Fruit fly (Drosophila melanogaster) whole organism, embryonic: ENCODE measurements around the gene nonA.

Experiments
- Asciz ChIP-seq: fragments of 200-800 bp; sonication (Bioruptor generic); optimal IDR thresholded peaks from 2 replicates; lab custom pipeline; 2017; ENCODE audit warnings: missing biosample characterization, mild to moderate bottlenecking, missing genetic modification characterization, missing genetic modification reagents
- B-H2 ChIP-seq: fragments of 200-800 bp; sonication (Bioruptor generic); optimal IDR thresholded peaks from 2 replicates; lab custom pipeline; 2018; ENCODE audit warnings: missing biosample characterization, mild to moderate bottlenecking, missing genetic modification characterization
- BtbVII ChIP-seq: fragments of 200-800 bp; sonication (Bioruptor generic); optimal IDR thresholded peaks from 3 replicates; lab custom pipeline; 2017; ENCODE audit warnings: missing biosample characterization, mild to moderate bottlenecking, missing genetic modification characterization
- CG10267 ChIP-seq: fragments of 200-800 bp; sonication (Bioruptor generic); optimal IDR thresholded peaks from 2 replicates; lab custom pipeline; 2018; ENCODE audit warnings: missing biosample characterization, mild to moderate bottlenecking, missing genetic modification characterization, moderate library complexity
- CG11560 ChIP-seq: fragments of 200-800 bp; sonication (Bioruptor generic); IDR thresholded peaks from 3 replicates; pipeline ENCODE4 v1.3.6; 2022; ENCODE audit warnings: missing biosample characterization, missing genetic modification characterization
- CG12769 ChIP-seq: fragments of 200-800 bp; sonication (Bioruptor generic); optimal IDR thresholded peaks from 2 replicates; lab custom pipeline; 2019; ENCODE audit warnings: missing biosample characterization, mild to moderate bottlenecking, missing genetic modification characterization, moderate library complexity
- CG13296 ChIP-seq: fragments of 200-800 bp; sonication (Bioruptor generic); optimal IDR thresholded peaks from 3 replicates; lab custom pipeline; 2018; ENCODE audit warnings: missing biosample characterization, mild to moderate bottlenecking, missing genetic modification characterization
- CG17359 ChIP-seq: fragments of 200-800 bp; sonication (Bioruptor generic); optimal IDR thresholded peaks from 3 replicates; lab custom pipeline; 2018; ENCODE audit warnings: missing biosample characterization, mild to moderate bottlenecking, missing genetic modification characterization, moderate library complexity
- CG1792 ChIP-seq: fragments of 200-800 bp; sonication (Bioruptor generic); optimal IDR thresholded peaks from 2 replicates; lab custom pipeline; 2016; ENCODE audit warnings: missing biosample characterization, missing genetic modification characterization
- CG18262 ChIP-seq: fragments of 200-800 bp; optimal IDR thresholded peaks from 3 replicates; lab custom pipeline; 2019; ENCODE audit warnings: missing biosample characterization, mild to moderate bottlenecking, missing genetic modification characterization, moderate library complexity
- CG18599 ChIP-seq: fragments of 200-800 bp; sonication (Bioruptor generic); optimal IDR thresholded peaks from 3 replicates; lab custom pipeline; 2017; ENCODE audit warnings: missing biosample characterization, missing genetic modification characterization, mild to moderate bottlenecking, moderate library complexity, missing genetic modification reagents
- CG2678 ChIP-seq: fragments of 200-800 bp; sonication (Bioruptor generic); optimal IDR thresholded peaks from 3 replicates; lab custom pipeline; 2019; ENCODE audit warnings: missing biosample characterization, mild to moderate bottlenecking, missing genetic modification characterization, moderate library complexity
- CG3281 ChIP-seq: fragments of 200-800 bp; sonication (Bioruptor generic); optimal IDR thresholded peaks from 3 replicates; lab custom pipeline; 2017; ENCODE audit warnings: missing biosample characterization, mild to moderate bottlenecking, missing genetic modification characterization
- CG4707 ChIP-seq: fragments of 200-800 bp; sonication (Bioruptor generic); optimal IDR thresholded peaks from 2 replicates; lab custom pipeline; 2018; ENCODE audit warnings: missing biosample characterization, mild to moderate bottlenecking, missing genetic modification characterization, moderate library complexity
- CG6654 ChIP-seq: fragments of 200-800 bp; sonication (Bioruptor generic); optimal IDR thresholded peaks from 2 replicates; lab custom pipeline; 2017; ENCODE audit warnings: missing biosample characterization, mild to moderate bottlenecking, missing genetic modification characterization
- CG6765 ChIP-seq: fragments of 200-800 bp; sonication (Bioruptor generic); optimal IDR thresholded peaks from 3 replicates; lab custom pipeline; 2017; ENCODE audit warnings: missing biosample characterization, mild to moderate bottlenecking, missing genetic modification characterization
- CG7963 ChIP-seq: fragments of 200-800 bp; sonication (Bioruptor generic); IDR thresholded peaks from 3 replicates; pipeline ENCODE4 v1.3.6; 2022; ENCODE audit warnings: missing biosample characterization, missing genetic modification characterization; ENCODE audit not compliant: partially characterized antibody
- CG8765 ChIP-seq: fragments of 200-800 bp; sonication (Bioruptor generic); IDR thresholded peaks from 2 replicates; pipeline ENCODE4 v1.3.6; 2022; ENCODE audit warnings: missing biosample characterization, missing genetic modification characterization
- Chrac-16 ChIP-seq: fragments of 200-800 bp; sonication (Bioruptor generic); optimal IDR thresholded peaks from 3 replicates; lab custom pipeline; 2016; ENCODE audit warnings: missing biosample characterization, missing genetic modification characterization
- D19B ChIP-seq: fragments of 200-800 bp; sonication (Bioruptor generic); optimal IDR thresholded peaks from 2 replicates; lab custom pipeline; 2017; ENCODE audit warnings: missing biosample characterization, mild to moderate bottlenecking, missing genetic modification characterization
- Dad ChIP-seq: fragments of 200-800 bp; sonication (Bioruptor generic); optimal IDR thresholded peaks from 3 replicates; lab custom pipeline; 2016; ENCODE audit warnings: missing biosample characterization, missing genetic modification characterization
- HLH54F ChIP-seq: fragments of 200-800 bp; sonication (Bioruptor generic); optimal IDR thresholded peaks from 3 replicates; lab custom pipeline; 2016; ENCODE audit warnings: missing biosample characterization, missing genetic modification characterization
- Med ChIP-seq: fragments of 200-800 bp; sonication (Bioruptor generic); peaks from one replicate; lab custom pipeline; 2016; ENCODE audit warnings: missing biosample characterization, missing genetic modification characterization, mild to moderate bottlenecking, inconsistent platforms, moderate library complexity
- Meics ChIP-seq: fragments of 200-800 bp; sonication (Bioruptor generic); optimal IDR thresholded peaks from 2 replicates; lab custom pipeline; 2017; ENCODE audit warnings: missing biosample characterization, mild to moderate bottlenecking, missing genetic modification characterization
- Mrtf ChIP-seq: fragments of 200-800 bp; sonication (Bioruptor generic); IDR thresholded peaks from 3 replicates; pipeline ENCODE4 v1.3.6; 2022; ENCODE audit warnings: missing biosample characterization, missing genetic modification characterization
- PHDP ChIP-seq: fragments of 200-800 bp; sonication (Bioruptor generic); optimal IDR thresholded peaks from 3 replicates; lab custom pipeline; 2018; ENCODE audit warnings: missing biosample characterization, mild to moderate bottlenecking, missing genetic modification characterization, moderate library complexity
- Pdp1 ChIP-seq, 2 experiments: fragments of 200-800 bp; sonication (Bioruptor generic); optimal IDR thresholded peaks; 3 replicates each; lab custom pipeline; 2016; ENCODE audit warnings: missing biosample characterization in 2 of 2, missing genetic modification characterization in 2 of 2, mild to moderate bottlenecking in 1 of 2, moderate library complexity in 1 of 2
- Six4 ChIP-seq: fragments of 200-800 bp; sonication (Bioruptor generic); optimal IDR thresholded peaks from 2 replicates; lab custom pipeline; 2016; ENCODE audit warnings: missing biosample characterization, missing genetic modification characterization
- Sry-β ChIP-seq: fragments of 200-800 bp; sonication (Bioruptor generic); optimal IDR thresholded peaks from 2 replicates; lab custom pipeline; 2018; ENCODE audit warnings: missing biosample characterization, mild to moderate bottlenecking, missing genetic modification characterization, moderate library complexity
- Stat92E ChIP-seq, 3 experiments: fragments of >200 bp in 2 of 3; fragments of 200-800 bp in 1 of 3; sonication (Bioruptor generic) in 1 of 3; optimal IDR thresholded peaks; 2 replicates each; lab custom pipeline; 2017 to 2019; ENCODE audit warnings: missing biosample characterization in 3 of 3, missing genetic modification characterization in 3 of 3, mild to moderate bottlenecking in 1 of 3, moderate library complexity in 1 of 3
- ap ChIP-seq: fragments of 200-800 bp; sonication (Bioruptor generic); IDR thresholded peaks from 2 replicates; pipeline ENCODE4 v1.3.6; 2022; ENCODE audit warnings: missing biosample characterization, missing genetic modification characterization
- cas ChIP-seq: fragments of 200-800 bp; sonication (Bioruptor generic); IDR thresholded peaks from 2 replicates; pipeline ENCODE4 v1.3.6; 2022; ENCODE audit warnings: missing biosample characterization, missing genetic modification characterization
- fd3F ChIP-seq: fragments of 200-800 bp; sonication (Bioruptor generic); optimal IDR thresholded peaks from 2 replicates; lab custom pipeline; 2018; ENCODE audit warnings: missing biosample characterization, mild to moderate bottlenecking, missing genetic modification characterization, moderate library complexity
- gcm ChIP-seq: fragments of 200-800 bp; sonication (Bioruptor generic); optimal IDR thresholded peaks from 2 replicates; lab custom pipeline; 2019; ENCODE audit warnings: missing biosample characterization, mild to moderate bottlenecking, missing genetic modification characterization, moderate library complexity
- gcm2 ChIP-seq: fragments of 200-800 bp; sonication (Bioruptor generic); optimal IDR thresholded peaks from 2 replicates; lab custom pipeline; 2016; ENCODE audit warnings: missing biosample characterization, missing genetic modification characterization
- gsb ChIP-seq: fragments of 200-800 bp; sonication (Bioruptor generic); IDR thresholded peaks from 2 replicates; pipeline ENCODE4 v1.3.6; 2022; ENCODE audit warnings: missing biosample characterization, missing genetic modification characterization
- jigr1 ChIP-seq: fragments of 200-800 bp; sonication (Bioruptor generic); IDR thresholded peaks from 3 replicates; pipeline ENCODE4 v1.3.6; 2022; ENCODE audit warnings: missing biosample characterization, missing genetic modification characterization
- knrl ChIP-seq: fragments of 200-800 bp; sonication (Bioruptor generic); IDR thresholded peaks from 3 replicates; pipeline ENCODE4 v1.3.6; 2022; ENCODE audit warnings: missing biosample characterization, missing genetic modification characterization; ENCODE audit not compliant: partially characterized antibody
- mirr ChIP-seq: fragments of 200-800 bp; sonication (Bioruptor generic); optimal IDR thresholded peaks from 3 replicates; lab custom pipeline; 2018; ENCODE audit warnings: missing biosample characterization, mild to moderate bottlenecking, missing genetic modification characterization
- pho ChIP-seq: fragments of 200-800 bp; sonication (Bioruptor generic); optimal IDR thresholded peaks from 2 replicates; lab custom pipeline; 2016; ENCODE audit warnings: missing biosample characterization, missing genetic modification characterization
- sd ChIP-seq: fragments of 200-800 bp; sonication (Bioruptor generic); optimal IDR thresholded peaks from 3 replicates; lab custom pipeline; 2018; ENCODE audit warnings: missing biosample characterization, mild to moderate bottlenecking, missing genetic modification characterization, moderate library complexity
- slbo ChIP-seq: fragments of 200-800 bp; sonication (Bioruptor generic); IDR thresholded peaks from 2 replicates; pipeline ENCODE4 v1.3.6; 2022; ENCODE audit warnings: missing biosample characterization, missing genetic modification characterization
- sqz ChIP-seq: fragments of 200-800 bp; sonication (Bioruptor generic); optimal IDR thresholded peaks from 3 replicates; lab custom pipeline; 2018; ENCODE audit warnings: missing biosample characterization, mild to moderate bottlenecking, missing genetic modification characterization
- unpg ChIP-seq: fragments of 200-800 bp; sonication (Bioruptor generic); optimal IDR thresholded peaks from 3 replicates; lab custom pipeline; 2018; ENCODE audit warnings: missing biosample characterization, mild to moderate bottlenecking, missing genetic modification characterization, moderate library complexity
- wdn ChIP-seq: fragments of 200-800 bp; sonication (Bioruptor generic); IDR thresholded peaks from 2 replicates; pipeline ENCODE4 v1.3.6; 2022; ENCODE audit warnings: missing biosample characterization, missing genetic modification characterization
- wek ChIP-seq: fragments of 200-800 bp; sonication (Bioruptor generic); optimal IDR thresholded peaks from 3 replicates; lab custom pipeline; 2018; ENCODE audit warnings: missing biosample characterization, mild to moderate bottlenecking, missing genetic modification characterization, moderate library complexity
- wor ChIP-seq: fragments of 200-800 bp; sonication (Bioruptor generic); IDR thresholded peaks from 2 replicates; pipeline ENCODE4 v1.3.6; 2022; ENCODE audit warnings: missing biosample characterization, missing genetic modification characterization

The nonA gene

DNA sequence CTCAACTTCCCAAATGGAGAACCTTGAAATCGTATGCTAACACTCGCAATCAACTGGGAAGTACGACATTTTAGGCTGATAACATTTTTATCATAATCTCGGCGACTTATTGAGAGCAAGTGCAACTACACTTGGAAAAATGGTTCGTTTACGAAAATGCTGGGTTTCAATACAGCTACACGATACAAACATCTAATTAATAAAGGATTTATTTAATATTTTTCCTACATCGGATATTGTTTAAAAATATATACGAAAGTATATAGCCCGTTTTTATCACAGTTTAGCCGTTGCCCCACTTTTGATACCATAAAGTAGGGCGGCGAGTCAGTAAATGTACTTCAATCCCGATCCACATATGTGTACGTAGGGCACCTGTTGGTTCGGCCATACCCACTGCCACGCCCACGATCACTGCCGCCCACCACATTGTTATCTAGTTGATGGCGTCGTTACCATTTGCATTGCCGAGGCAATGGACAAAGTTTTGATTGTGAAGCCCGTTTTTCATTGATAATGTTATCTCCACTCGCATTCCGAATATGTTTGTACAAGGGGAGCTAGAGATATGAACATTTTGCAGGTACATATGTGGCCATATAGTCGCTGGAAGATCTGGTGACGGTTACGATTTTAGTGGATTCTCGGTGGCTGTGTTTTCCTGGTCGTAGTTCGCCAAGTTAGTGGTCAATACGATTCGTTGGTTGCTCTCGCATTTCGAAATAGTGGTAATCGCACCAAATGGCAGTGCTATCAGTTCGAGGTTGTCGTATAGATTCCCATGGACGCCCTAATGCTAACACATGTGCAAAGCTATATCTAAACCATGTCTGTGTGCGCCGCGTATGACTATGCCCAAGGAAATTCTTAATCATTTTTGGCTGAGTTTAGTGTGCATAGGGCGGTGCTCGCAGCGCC, 53.3 kb downstream of the nonA start, which contains the start of gene Traf-like (continued):
- TF ChIP-seq B-H2 (GFP tag; lab: Kevin White, UChicago) (no peak), sd (tag; lab: Kevin White, UChicago) (peak; percentile 96), CG1792 (no peak), CG8765 (GFP tag; lab: Robert Waterston, UW) (no peak), HLH54F (GFP tag; lab: Kevin White, UChicago) (no peak)

DNA sequence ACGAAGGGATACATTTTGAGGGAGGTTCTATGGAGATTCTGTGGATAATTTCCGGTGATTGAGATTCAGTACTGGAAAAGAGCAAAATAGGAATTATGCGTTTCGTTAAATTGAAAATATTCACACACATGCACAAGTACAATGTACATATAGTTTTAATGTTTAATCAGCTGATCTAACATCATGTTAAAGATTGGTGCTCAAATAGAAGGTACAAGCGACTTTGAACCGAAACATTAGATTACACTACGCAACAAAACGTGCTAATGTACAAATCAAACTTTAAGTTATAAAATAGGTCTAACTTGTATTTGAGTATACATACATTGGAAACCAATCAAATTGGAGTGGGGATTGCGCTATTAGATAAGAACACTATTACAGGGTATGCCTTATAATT, 58.7 kb downstream of the nonA start:
- no peak for TF ChIP-seq knrl (GFP tag; lab: Robert Waterston, UW)
- no peak for TF ChIP-seq CG10267 (tag; lab: Kevin White, UChicago)
- TF ChIP-seq CG4707: no peak
- TF ChIP-seq gcm (GFP tag; lab: Kevin White, UChicago): no peak
- peak; percentile 68 for TF ChIP-seq Med
- no peak for TF ChIP-seq gsb (GFP tag; lab: Robert Waterston, UW)
- TF ChIP-seq Stat92E (GFP tag; optimal IDR thresholded peaks at IDR 0.05; lab: Kevin White, UChicago): no peak
- TF ChIP-seq ap (GFP tag; lab: Robert Waterston, UW): no peak
- TF ChIP-seq CG12769 (tag; lab: Kevin White, UChicago): peak; percentile 23
- no peak for TF ChIP-seq CG11560 (tag; lab: Robert Waterston, UW)
- no peak for TF ChIP-seq pho (GFP tag; lab: Kevin White, UChicago)
- TF ChIP-seq wdn (GFP tag; lab: Robert Waterston, UW): no peak
- no peak for TF ChIP-seq cas (GFP tag; lab: Robert Waterston, UW)
- TF ChIP-seq CG6654 (GFP tag; lab: Kevin White, UChicago): no peak
- no peak for TF ChIP-seq slbo (GFP tag; lab: Robert Waterston, UW)
- TF ChIP-seq Chrac-16: no peak
- TF ChIP-seq D19B (GFP tag; lab: Kevin White, UChicago): peak; percentile 67
- peak; percentile 12 for TF ChIP-seq CG3281 (GFP tag; lab: Kevin White, UChicago)
- no peak for TF ChIP-seq sqz (GFP tag; lab: Kevin White, UChicago)
- no peak for TF ChIP-seq Mrtf
- TF ChIP-seq Sry-β (GFP tag; lab: Kevin White, UChicago): no peak
- peak; percentile 17 for TF ChIP-seq unpg
- no peak for TF ChIP-seq gcm2 (GFP tag; lab: Kevin White, UChicago)
- TF ChIP-seq mirr (GFP tag; lab: Kevin White, UChicago): peak; percentile 46
- no peak for TF ChIP-seq CG18262 (tag; lab: Kevin White, UChicago)
- TF ChIP-seq CG6765 (GFP tag; lab: Kevin White, UChicago): peak; percentile 11
- TF ChIP-seq wek (GFP tag; lab: Kevin White, UChicago): peak; percentile 6
- TF ChIP-seq CG17359 (tag; lab: Kevin White, UChicago): peak; percentile 34
- peak in 1 of 2 experiments; percentile 28 for TF ChIP-seq Pdp1 (GFP tag; optimal IDR thresholded peaks at IDR 0.05; lab: Kevin White, UChicago)
- peak; percentile 12 for TF ChIP-seq PHDP (tag; lab: Kevin White, UChicago)
- peak; percentile 52 for TF ChIP-seq CG13296 (GFP tag; lab: Kevin White, UChicago)
- TF ChIP-seq CG18599 (GFP tag; lab: Kevin White, UChicago): peak; percentile 49
- no peak for TF ChIP-seq jigr1 (GFP tag; lab: Robert Waterston, UW)
- peak; percentile 10 for TF ChIP-seq fd3F (GFP tag; lab: Kevin White, UChicago)
- no peak for TF ChIP-seq wor
- TF ChIP-seq BtbVII (GFP tag; lab: Kevin White, UChicago): peak; percentile 26
- TF ChIP-seq Dad (GFP tag; lab: Kevin White, UChicago): no peak
- TF ChIP-seq CG7963: no peak
- peak; percentile 3 for TF ChIP-seq Meics (GFP tag; lab: Kevin White, UChicago)
- TF ChIP-seq Six4: no peak
- TF ChIP-seq Asciz (GFP tag; lab: Kevin White, UChicago): peak; percentile 2
- peak; percentile 42 for TF ChIP-seq CG2678 (tag; lab: Kevin White, UChicago)
